Worm (Caenorhabditis elegans): Measurements from ENCODE around the gene wdr-4.

DNA sequence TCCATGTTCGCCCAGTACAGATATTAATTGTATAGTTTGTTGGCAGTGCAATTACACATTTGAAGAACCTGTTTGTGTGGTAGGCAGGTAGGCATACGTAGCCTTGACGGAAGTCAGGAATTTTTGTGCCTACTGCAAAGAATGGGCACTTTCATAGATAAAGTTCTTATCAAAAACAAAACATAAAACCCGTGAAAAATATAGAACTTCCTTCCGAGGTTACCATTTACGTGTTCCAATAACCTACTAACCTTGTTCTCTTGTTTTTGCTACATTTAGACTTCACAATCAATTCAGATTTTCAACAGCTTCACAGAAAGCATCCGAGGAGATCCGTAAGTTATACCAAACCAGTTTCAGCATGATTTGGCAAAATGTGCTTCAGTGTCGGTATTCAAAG lies 12.3 kb upstream of the wdr-4 start, which contains the start of gene F37A4.4:
- TF ChIP-seq lin-11 (tag; optimal IDR thresholded peaks at IDR 0.05): no peak
- TF ChIP-seq pqm-1 (tag; optimal IDR thresholded peaks at IDR 0.05): no peak
- no peak for TF ChIP-seq fkh-10 (GFP tag; optimal IDR thresholded peaks at IDR 0.05)
- no peak for TF ChIP-seq hlh-6 (tag; optimal IDR thresholded peaks at IDR 0.05)
- no peak for TF ChIP-seq ahr-1 (tag; optimal IDR thresholded peaks at IDR 0.05)
- no peak for TF ChIP-seq ama-1 (optimal IDR thresholded peaks at IDR 0.05)
- TF ChIP-seq che-1 (tag; optimal IDR thresholded peaks at IDR 0.05): no peak
- TF ChIP-seq odd-2 (tag; optimal IDR thresholded peaks at IDR 0.05): no peak
- TF ChIP-seq nhr-11 (tag; optimal IDR thresholded peaks at IDR 0.05): no peak
